Worm (Caenorhabditis elegans) whole organism, L1 larva: ENCODE measurements around the gene sde-2.

Source experiments
- C16A3.4 ChIP-seq: fragments of 150-350 bp; optimal IDR thresholded peaks from 2 replicates; lab custom pipeline; 2014; ENCODE audit warnings: missing biosample characterization, missing genetic modification characterization
- C34B4.2 ChIP-seq: sonication (generic microtip); optimal IDR thresholded peaks from 2 replicates; lab custom pipeline; 2017; ENCODE audit warnings: mild to moderate bottlenecking, missing genetic modification characterization, missing compliant biosample characterization
- F16B12.6 ChIP-seq: fragments of 150-350 bp; optimal IDR thresholded peaks from 2 replicates; lab custom pipeline; 2014; ENCODE audit warnings: missing biosample characterization, missing genetic modification characterization
- Y116A8C.19 ChIP-seq: sonication (generic microtip); optimal IDR thresholded peaks from 2 replicates; lab custom pipeline; 2016; ENCODE audit warnings: missing compliant biosample characterization, missing genetic modification characterization, borderline replicate concordance
- aha-1 ChIP-seq: fragments of 150-350 bp; optimal IDR thresholded peaks from 2 replicates; lab custom pipeline; 2014; ENCODE audit warnings: missing biosample characterization, missing genetic modification characterization
- ama-1 ChIP-seq: fragments of 150-350 bp; optimal IDR thresholded peaks from 2 replicates; lab custom pipeline; 2014
- ceh-8 ChIP-seq: fragments of 200-800 bp; sonication (Bioruptor generic); optimal IDR thresholded peaks from 2 replicates; lab custom pipeline; 2018; ENCODE audit warnings: mild to moderate bottlenecking, missing genetic modification characterization, moderate library complexity, missing compliant biosample characterization
- ceh-82 ChIP-seq, 3 experiments: fragments of 150-350 bp in 1 of 3; sonication (generic microtip) in 2 of 3; optimal IDR thresholded peaks; 2 replicates each; lab custom pipeline; 2014 to 2017; ENCODE audit warnings: missing biosample characterization in 3 of 3, missing genetic modification characterization in 3 of 3
- ceh-88 ChIP-seq: fragments of 200-800 bp; sonication (Bioruptor generic); IDR thresholded peaks from 2 replicates; pipeline ENCODE4 v1.3.6; 2022; ENCODE audit warnings: missing genetic modification characterization, missing compliant biosample characterization
- ceh-90 ChIP-seq: sonication (generic microtip); optimal IDR thresholded peaks from 2 replicates; lab custom pipeline; 2016; ENCODE audit warnings: missing genetic modification characterization, missing compliant biosample characterization
- dsc-1 ChIP-seq: sonication (generic microtip); optimal IDR thresholded peaks from 2 replicates; lab custom pipeline; 2016; ENCODE audit warnings: mild to moderate bottlenecking, missing genetic modification characterization, missing compliant biosample characterization
- efl-3 ChIP-seq: fragments of 200-800 bp; sonication (Bioruptor generic); optimal IDR thresholded peaks from 2 replicates; lab custom pipeline; 2018; ENCODE audit warnings: mild to moderate bottlenecking, missing genetic modification characterization, missing compliant biosample characterization
- egl-27 ChIP-seq, 2 experiments: fragments of 150-350 bp in 1 of 2; sonication (generic microtip); optimal IDR thresholded peaks; 3 replicates each; lab custom pipeline; 2017 to 2018; ENCODE audit warnings: missing biosample characterization in 2 of 2, missing genetic modification characterization in 2 of 2, missing genetic modification reagents in 2 of 2
- ets-5 ChIP-seq: fragments of 200-800 bp; sonication (Bioruptor generic); IDR thresholded peaks from 2 replicates; pipeline ENCODE4 v1.3.6; 2022; ENCODE audit warnings: missing genetic modification characterization, missing compliant biosample characterization
- grh-1 ChIP-seq: fragments of 200-800 bp; sonication (Bioruptor generic); IDR thresholded peaks from 2 replicates; pipeline ENCODE4 v1.3.6; 2022; ENCODE audit warnings: missing genetic modification reagents, missing genetic modification characterization, missing compliant biosample characterization
- hlh-17 ChIP-seq: fragments of 200-800 bp; sonication (Bioruptor generic); optimal IDR thresholded peaks from 2 replicates; lab custom pipeline; 2018; ENCODE audit warnings: missing genetic modification characterization, mild to moderate bottlenecking, missing compliant biosample characterization, moderate library complexity, borderline replicate concordance
- irx-1 ChIP-seq: sonication (generic microtip); optimal IDR thresholded peaks from 2 replicates; lab custom pipeline; 2016; ENCODE audit warnings: missing genetic modification characterization, missing compliant biosample characterization
- lin-13 ChIP-seq: fragments of 150-350 bp; optimal IDR thresholded peaks from 2 replicates; lab custom pipeline; 2014; ENCODE audit warnings: missing biosample characterization, missing genetic modification reagents, missing genetic modification characterization
- lin-15B ChIP-seq: fragments of 150-350 bp; sonication (generic microtip); optimal IDR thresholded peaks from 3 replicates; lab custom pipeline; 2014; ENCODE audit warnings: missing biosample characterization, missing genetic modification characterization
- lin-39 ChIP-seq: fragments of 150-350 bp; optimal IDR thresholded peaks from 2 replicates; lab custom pipeline; 2014; ENCODE audit warnings: missing biosample characterization, missing genetic modification reagents, missing genetic modification characterization
- lir-3 ChIP-seq: sonication (generic microtip); optimal IDR thresholded peaks from 2 replicates; lab custom pipeline; 2016; ENCODE audit warnings: mild to moderate bottlenecking, missing genetic modification characterization, moderate library complexity, missing compliant biosample characterization; ENCODE audit not compliant: poor library complexity
- lsy-2 ChIP-seq, 2 experiments: fragments of 150-350 bp; optimal IDR thresholded peaks; 2 replicates each; lab custom pipeline; 2014; ENCODE audit warnings: missing biosample characterization in 2 of 2, missing genetic modification characterization in 2 of 2
- mab-9 ChIP-seq: fragments of 200-800 bp; sonication (Bioruptor generic); IDR thresholded peaks from 2 replicates; pipeline ENCODE4 v1.3.6; 2022; ENCODE audit warnings: missing genetic modification reagents, missing genetic modification characterization, missing compliant biosample characterization
- mdl-1 ChIP-seq, 2 experiments: fragments of 150-350 bp; optimal IDR thresholded peaks; 2 replicates each; lab custom pipeline; 2014 to 2017; ENCODE audit warnings: missing biosample characterization in 2 of 2, missing genetic modification characterization in 2 of 2, inconsistent platforms in 1 of 2
- mef-2 ChIP-seq: fragments of 150-350 bp; optimal IDR thresholded peaks from 2 replicates; lab custom pipeline; 2014; ENCODE audit warnings: missing biosample characterization, missing genetic modification characterization
- nhr-28 ChIP-seq: fragments of 150-350 bp; optimal IDR thresholded peaks from 2 replicates; lab custom pipeline; 2014; ENCODE audit warnings: missing biosample characterization, missing genetic modification characterization
- nhr-76 ChIP-seq: sonication (generic microtip); optimal IDR thresholded peaks from 2 replicates; lab custom pipeline; 2017; ENCODE audit warnings: missing biosample characterization, missing genetic modification characterization
- nhr-85 ChIP-seq: sonication (generic microtip); peaks from one replicate; lab custom pipeline; 2016; ENCODE audit warnings: missing genetic modification characterization, inconsistent platforms, missing compliant biosample characterization
- pag-3 ChIP-seq: sonication (generic microtip); optimal IDR thresholded peaks from 2 replicates; lab custom pipeline; 2017; ENCODE audit warnings: missing genetic modification characterization, mild to moderate bottlenecking, missing compliant biosample characterization, antibody characterized with exemption, borderline replicate concordance; ENCODE audit not compliant: insufficient read depth
- pax-3 ChIP-seq: fragments of 200-800 bp; sonication (Bioruptor generic); optimal IDR thresholded peaks from 2 replicates; lab custom pipeline; 2018; ENCODE audit warnings: mild to moderate bottlenecking, missing genetic modification characterization, moderate library complexity, missing compliant biosample characterization
- pqm-1 ChIP-seq: sonication (generic microtip); optimal IDR thresholded peaks from 3 replicates; lab custom pipeline; 2017; ENCODE audit warnings: missing biosample characterization, missing genetic modification characterization
- skn-1 ChIP-seq: fragments of 150-350 bp; optimal IDR thresholded peaks from 2 replicates; lab custom pipeline; 2014; ENCODE audit warnings: missing biosample characterization, missing genetic modification characterization
- snpc-4 ChIP-seq: fragments of 150-350 bp; optimal IDR thresholded peaks from 2 replicates; lab custom pipeline; 2014; ENCODE audit warnings: missing biosample characterization, missing genetic modification characterization
- sptf-1 ChIP-seq: fragments of 150-350 bp; optimal IDR thresholded peaks from 2 replicates; lab custom pipeline; 2014; ENCODE audit warnings: missing biosample characterization, missing genetic modification characterization
- tbx-2 ChIP-seq: sonication (generic microtip); optimal IDR thresholded peaks from 2 replicates; lab custom pipeline; 2016; ENCODE audit warnings: missing genetic modification characterization, missing compliant biosample characterization
- tlp-1 ChIP-seq: fragments of 150-350 bp; optimal IDR thresholded peaks from 2 replicates; lab custom pipeline; 2014; ENCODE audit warnings: missing biosample characterization, missing genetic modification characterization
- unc-62 ChIP-seq: fragments of 150-350 bp; optimal IDR thresholded peaks from 2 replicates; lab custom pipeline; 2014; ENCODE audit warnings: missing biosample characterization, missing genetic modification reagents, missing genetic modification characterization
- unc-86 ChIP-seq: sonication (generic microtip); optimal IDR thresholded peaks from 2 replicates; lab custom pipeline; 2016; ENCODE audit warnings: missing genetic modification characterization, missing compliant biosample characterization
- zag-1 ChIP-seq: fragments of 150-350 bp; optimal IDR thresholded peaks from 2 replicates; lab custom pipeline; 2014; ENCODE audit warnings: missing biosample characterization, missing genetic modification characterization

Gene sde-2

DNA sequence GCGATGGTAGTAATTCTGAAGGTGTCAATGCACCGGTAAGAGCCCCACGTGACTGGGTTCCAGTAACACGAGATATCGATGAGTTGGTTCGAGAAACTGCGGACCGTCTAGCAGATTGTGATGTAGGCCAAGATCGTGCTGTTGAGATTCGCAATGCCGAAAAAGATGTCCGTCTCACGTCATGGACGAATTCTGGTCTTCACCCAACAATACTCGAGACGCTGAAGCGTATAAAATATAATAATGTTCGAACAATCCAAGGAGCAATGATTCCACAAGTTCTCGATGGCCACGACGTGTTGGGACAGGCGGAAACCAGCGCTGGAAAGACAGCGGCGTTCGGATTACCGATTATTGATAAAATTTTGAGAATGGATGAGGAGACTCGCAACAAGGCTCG lies 39.1 kb downstream of the sde-2 start:
- TF ChIP-seq unc-62 (GFP tag; lab: Kevin White, UChicago) (no peak), lin-15B (tag; lab: Kevin White, UChicago) (no peak), sptf-1 (tag; lab: Kevin White, UChicago) (no peak), mef-2 (tag; lab: Kevin White, UChicago) (no peak), mdl-1 (tag; optimal IDR thresholded peaks at IDR 0.05; lab: Kevin White, UChicago) (no peak), snpc-4 (tag; lab: Kevin White, UChicago) (no peak), nhr-76 (no peak), F16B12.6 (tag; lab: Kevin White, UChicago) (no peak), egl-27 (tag; optimal IDR thresholded peaks at IDR 0.05; lab: Kevin White, UChicago) (no peak), grh-1 (GFP tag; lab: Robert Waterston, UW) (no peak), pax-3 (tag; lab: Kevin White, UChicago) (no peak), skn-1 (tag; lab: Kevin White, UChicago) (no peak), aha-1 (tag; lab: Kevin White, UChicago) (no peak), tbx-2 (tag; lab: Kevin White, UChicago) (no peak), zag-1 (tag; lab: Kevin White, UChicago) (no peak), ets-5 (GFP tag; lab: Robert Waterston, UW) (no peak), tlp-1 (tag; lab: Kevin White, UChicago) (no peak), Y116A8C.19 (tag; lab: Kevin White, UChicago) (no peak)

DNA sequence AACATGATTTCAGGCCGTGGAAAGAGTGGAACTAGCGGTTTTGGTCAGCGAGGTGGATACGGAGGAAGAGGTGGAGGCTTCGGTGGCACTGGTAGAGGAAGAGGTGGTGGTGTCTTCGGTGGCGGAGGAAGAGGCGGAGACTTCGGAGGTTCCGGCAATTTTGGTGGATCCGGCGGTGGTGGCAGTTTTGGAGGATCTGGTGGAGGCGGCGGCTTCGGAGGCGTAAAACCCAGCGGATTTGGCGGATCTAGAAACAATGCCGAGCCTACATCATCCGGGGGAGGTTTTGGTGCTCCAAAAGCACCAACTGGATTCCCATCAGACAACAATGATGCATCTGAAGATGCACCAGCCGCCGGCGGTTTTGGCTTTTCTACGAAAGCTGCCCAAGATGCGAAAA lies 41.0 kb downstream of the sde-2 start:
- TF ChIP-seq unc-86 (tag; lab: Kevin White, UChicago): no peak
- TF ChIP-seq lin-13 (GFP tag; lab: Kevin White, UChicago): no peak
- TF ChIP-seq nhr-85: no peak
- no peak for TF ChIP-seq ama-1
- TF ChIP-seq C16A3.4 (tag; lab: Kevin White, UChicago): no peak
- no peak for TF ChIP-seq ceh-88 (GFP tag; lab: Robert Waterston, UW)
- TF ChIP-seq pqm-1: no peak
- no peak for TF ChIP-seq zag-1 (tag; lab: Kevin White, UChicago)
- TF ChIP-seq hlh-17: no peak

DNA sequence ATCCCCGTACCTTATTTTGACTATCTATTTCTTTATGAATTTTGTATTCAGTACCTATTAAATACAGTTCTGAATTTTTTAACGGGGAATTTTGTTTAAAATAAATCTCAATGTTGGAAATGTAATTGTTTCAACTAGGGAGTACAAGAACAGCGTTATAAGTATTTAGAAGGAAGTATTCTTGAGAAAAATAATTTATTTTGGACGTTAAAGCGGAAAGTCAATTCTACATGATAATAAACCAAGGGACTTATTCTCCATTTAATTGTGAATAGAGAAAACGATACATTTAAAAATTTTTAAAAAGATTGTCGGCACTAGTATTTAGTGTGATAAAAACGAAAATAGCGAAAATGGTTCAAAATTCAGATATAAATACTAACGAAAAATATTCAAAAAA lies 41.8 kb downstream of the sde-2 start:
- TF ChIP-seq hlh-17 (no peak), mab-9 (no peak), nhr-85 (no peak), ceh-90 (tag; lab: Kevin White, UChicago) (no peak), pqm-1 (no peak), ceh-82 (tag; optimal IDR thresholded peaks at IDR 0.05; lab: Kevin White, UChicago) (no peak), efl-3 (GFP tag; lab: Kevin White, UChicago) (no peak), C34B4.2 (tag; lab: Kevin White, UChicago) (no peak), dsc-1 (tag; lab: Kevin White, UChicago) (no peak), lir-3 (no peak), ceh-8 (GFP tag; lab: Kevin White, UChicago) (no peak), lsy-2 (tag; optimal IDR thresholded peaks at IDR 0.05; lab: Kevin White, UChicago) (no peak), nhr-28 (no peak), lin-39 (tag; lab: Kevin White, UChicago) (no peak), irx-1 (tag; lab: Kevin White, UChicago) (no peak), pag-3 (tag; lab: Kevin White, UChicago) (no peak)
